Fruit fly (Drosophila melanogaster) whole organism, wandering third instar larva: ENCODE data around the gene Rbp9.
A peak's percentile ranks its signal among the peaks of the same experiment; 100 is the strongest.

Experiments
- N ChIP-seq: fragments of >200 bp; optimal IDR thresholded peaks from 2 replicates; lab custom pipeline; 2018; ENCODE audit warnings: missing biosample characterization, missing external identifiers, missing genetic modification characterization
- OdsH ChIP-seq: fragments of 200-800 bp; sonication (Bioruptor generic); optimal IDR thresholded peaks from 2 replicates; lab custom pipeline; 2016; ENCODE audit warnings: missing biosample characterization, mild to moderate bottlenecking, missing genetic modification characterization
- Sp1 ChIP-seq: fragments of 200-800 bp; sonication (Bioruptor generic); optimal IDR thresholded peaks from 3 replicates; lab custom pipeline; 2019; ENCODE audit warnings: missing biosample characterization, mild to moderate bottlenecking, missing genetic modification characterization, moderate library complexity
- br ChIP-seq: fragments of 200-800 bp; sonication (Bioruptor generic); optimal IDR thresholded peaks from 2 replicates; lab custom pipeline; 2016; ENCODE audit warnings: missing biosample characterization, missing genetic modification characterization
- fru ChIP-seq: fragments of 200-800 bp; sonication (Bioruptor generic); optimal IDR thresholded peaks from 3 replicates; lab custom pipeline; 2016; ENCODE audit warnings: missing biosample characterization, mild to moderate bottlenecking, missing genetic modification characterization
- jim ChIP-seq: fragments of 175-275, 200-325 bp; sonication (Bioruptor generic); optimal IDR thresholded peaks from 2 replicates; lab custom pipeline; 2016; ENCODE audit warnings: missing biosample characterization, mild to moderate bottlenecking, missing genetic modification characterization
- lola ChIP-seq: fragments of >200 bp; optimal IDR thresholded peaks from 2 replicates; lab custom pipeline; 2017; ENCODE audit warnings: missing biosample characterization, missing genetic modification characterization
- pan ChIP-seq: fragments of >200 bp; optimal IDR thresholded peaks from 2 replicates; lab custom pipeline; 2017
- psq ChIP-seq: fragments of 200-800 bp; sonication (Bioruptor generic); optimal IDR thresholded peaks from 3 replicates; lab custom pipeline; 2017; ENCODE audit warnings: missing biosample characterization, mild to moderate bottlenecking, missing genetic modification characterization, moderate library complexity
- rgr ChIP-seq: fragments of 200-800 bp; sonication (Bioruptor generic); optimal IDR thresholded peaks from 3 replicates; lab custom pipeline; 2016; ENCODE audit warnings: missing biosample characterization, mild to moderate bottlenecking, missing genetic modification characterization
- tai ChIP-seq: sonication (Bioruptor generic); optimal IDR thresholded peaks from 2 replicates; lab custom pipeline; 2016; ENCODE audit warnings: missing biosample characterization, missing genetic modification characterization
- usp ChIP-seq: fragments of >200 bp; optimal IDR thresholded peaks from 2 replicates; lab custom pipeline; 2017; ENCODE audit warnings: missing biosample characterization, missing genetic modification characterization

- TF ChIP-seq OdsH (GFP tag; lab: Kevin White, UChicago), result peak; percentile 22
- peak; percentile 41 for TF ChIP-seq rgr (GFP tag; lab: Kevin White, UChicago)
- no peak for TF ChIP-seq pan (lab: Kevin White, UChicago)
- TF ChIP-seq jim (GFP tag; lab: Kevin White, UChicago), result no peak
- TF ChIP-seq N (GFP tag; lab: Kevin White, UChicago), result no peak
- no peak for TF ChIP-seq psq (GFP tag; lab: Kevin White, UChicago)
- no peak for TF ChIP-seq lola (GFP tag; lab: Kevin White, UChicago)
- TF ChIP-seq br, result peak; percentile 20
- no peak for TF ChIP-seq fru
- TF ChIP-seq tai, result no peak
- no peak for TF ChIP-seq Sp1
- TF ChIP-seq usp, result no peak
Measured at dm6 chr2L:3012780-3013179, 58.2 kb downstream of the Rbp9 start.
